Worm (Caenorhabditis elegans) whole organism, young adult: ENCODE results near the gene dmsr-4.

Experiments
- B0336.3 ChIP-seq: fragments of 200-800 bp; sonication (Bioruptor generic); IDR thresholded peaks from 2 replicates; pipeline ENCODE4 v1.3.6; 2022; ENCODE audit warnings: missing genetic modification characterization, missing compliant biosample characterization
- C06A6.2 ChIP-seq: fragments of 200-800 bp; sonication (Bioruptor generic); conservative IDR thresholded peaks from 2 replicates; pipeline ENCODE4 v1.3.6; 2022; ENCODE audit warnings: missing genetic modification characterization, missing compliant biosample characterization
- C17E4.6 ChIP-seq: fragments of 200-800 bp; sonication (Bioruptor generic); IDR thresholded peaks from 2 replicates; pipeline ENCODE4 v1.3.6; 2022; ENCODE audit warnings: missing genetic modification reagents, missing genetic modification characterization, missing compliant biosample characterization
- F33H1.4 ChIP-seq: fragments of 200-800 bp; sonication (Bioruptor generic); IDR thresholded peaks from 2 replicates; pipeline ENCODE4 v1.3.6; 2022; ENCODE audit warnings: missing genetic modification reagents, missing genetic modification characterization, missing compliant biosample characterization
- F37B4.10 ChIP-seq: fragments of 200-800 bp; sonication (Bioruptor generic); IDR thresholded peaks from 2 replicates; pipeline ENCODE4 v1.3.6; 2022; ENCODE audit warnings: missing genetic modification characterization, missing compliant biosample characterization
- F57C9.4 ChIP-seq: sonication (generic microtip); optimal IDR thresholded peaks from 2 replicates; lab custom pipeline; 2017; ENCODE audit warnings: mild to moderate bottlenecking, missing genetic modification characterization, missing compliant biosample characterization
- K12H6.12 ChIP-seq: fragments of 200-800 bp; sonication (Bioruptor generic); optimal IDR thresholded peaks from 2 replicates; lab custom pipeline; 2018; ENCODE audit warnings: mild to moderate bottlenecking, missing genetic modification characterization, missing compliant biosample characterization
- Y53G8AR.9 ChIP-seq: fragments of 200-800 bp; sonication (Bioruptor generic); conservative IDR thresholded peaks from 2 replicates; pipeline ENCODE4 v1.3.6; 2022; ENCODE audit warnings: missing genetic modification reagents, missing genetic modification characterization, missing compliant biosample characterization
- Y67H2A.10 ChIP-seq: fragments of 200-800 bp; sonication (Bioruptor generic); conservative IDR thresholded peaks from 2 replicates; pipeline ENCODE4 v1.3.6; 2022; ENCODE audit warnings: missing genetic modification reagents, missing genetic modification characterization, missing compliant biosample characterization
- Y95B8A.8 ChIP-seq: fragments of 200-800 bp; sonication (Bioruptor generic); IDR thresholded peaks from 2 replicates; pipeline ENCODE4 v1.3.6; 2022; ENCODE audit warnings: missing genetic modification reagents, missing genetic modification characterization, missing compliant biosample characterization
- ZK185.1 ChIP-seq: sonication (generic microtip); optimal IDR thresholded peaks from 2 replicates; lab custom pipeline; 2016; ENCODE audit warnings: mild to moderate bottlenecking, missing genetic modification characterization, missing compliant biosample characterization; ENCODE audit not compliant: poor library complexity, severe bottlenecking
- attf-3 ChIP-seq: fragments of 200-800 bp; sonication (Bioruptor generic); conservative IDR thresholded peaks from 2 replicates; pipeline ENCODE4 v1.3.6; 2022; ENCODE audit warnings: missing genetic modification reagents, missing genetic modification characterization, missing compliant biosample characterization
- attf-6 ChIP-seq: fragments of 200-800 bp; sonication (Bioruptor generic); IDR thresholded peaks from 2 replicates; pipeline ENCODE4 v1.3.6; 2022; ENCODE audit warnings: missing genetic modification reagents, missing genetic modification characterization, missing compliant biosample characterization
- bed-1 ChIP-seq: fragments of 200-800 bp; sonication (Bioruptor generic); IDR thresholded peaks from 2 replicates; pipeline ENCODE4 v1.3.6; 2022; ENCODE audit warnings: missing genetic modification reagents, missing genetic modification characterization, missing compliant biosample characterization
- cebp-2 ChIP-seq: fragments of 200-800 bp; sonication (Bioruptor generic); IDR thresholded peaks from 2 replicates; pipeline ENCODE4 v1.3.6; 2022; ENCODE audit warnings: missing genetic modification characterization, missing compliant biosample characterization
- ceh-27 ChIP-seq: fragments of 200-800 bp; sonication (Bioruptor generic); optimal IDR thresholded peaks from 2 replicates; lab custom pipeline; 2018; ENCODE audit warnings: mild to moderate bottlenecking, missing genetic modification characterization, moderate library complexity, missing compliant biosample characterization
- chd-7 ChIP-seq: sonication (generic microtip); optimal IDR thresholded peaks from 2 replicates; lab custom pipeline; 2016; ENCODE audit warnings: mild to moderate bottlenecking, missing genetic modification characterization, moderate library complexity, missing compliant biosample characterization
- die-1 ChIP-seq: sonication (generic microtip); optimal IDR thresholded peaks from 2 replicates; lab custom pipeline; 2016; ENCODE audit warnings: missing genotype, mild to moderate bottlenecking, missing genetic modification characterization, missing compliant biosample characterization
- efl-1 ChIP-seq: fragments of 150-350 bp; optimal IDR thresholded peaks from 2 replicates; lab custom pipeline; 2014; ENCODE audit warnings: missing biosample characterization, missing genetic modification reagents, missing genetic modification characterization
- egl-44 ChIP-seq: fragments of 200-800 bp; sonication (Bioruptor generic); IDR thresholded peaks from 2 replicates; pipeline ENCODE4 v1.3.6; 2022; ENCODE audit warnings: missing genetic modification reagents, missing genetic modification characterization, missing compliant biosample characterization
- ets-4 ChIP-seq: fragments of 200-800 bp; sonication (Bioruptor generic); optimal IDR thresholded peaks from 2 replicates; lab custom pipeline; 2018; ENCODE audit warnings: mild to moderate bottlenecking, missing genetic modification characterization, missing compliant biosample characterization
- gei-17 ChIP-seq: fragments of 200-800 bp; sonication (Bioruptor generic); optimal IDR thresholded peaks from 2 replicates; lab custom pipeline; 2018; ENCODE audit warnings: mild to moderate bottlenecking, missing genetic modification characterization, missing compliant biosample characterization
- him-1 ChIP-seq: sonication (generic microtip); optimal IDR thresholded peaks from 2 replicates; lab custom pipeline; 2016; ENCODE audit warnings: missing genotype, missing genetic modification reagents, missing genetic modification characterization, missing compliant biosample characterization
- hmg-20 ChIP-seq: fragments of 200-800 bp; sonication (Bioruptor generic); IDR thresholded peaks from 2 replicates; pipeline ENCODE4 v1.3.6; 2022; ENCODE audit warnings: missing genetic modification reagents, missing genetic modification characterization, missing compliant biosample characterization
- let-526 ChIP-seq: fragments of 200-800 bp; sonication (Bioruptor generic); IDR thresholded peaks from 2 replicates; pipeline ENCODE4 v1.3.6; 2022; ENCODE audit warnings: missing genetic modification reagents, missing genetic modification characterization, missing compliant biosample characterization
- let-607 ChIP-seq, 2 experiments: fragments of 200-800 bp in 1 of 2; sonication (Bioruptor generic) in 1 of 2; sonication (generic microtip) in 1 of 2; optimal IDR thresholded peaks; 2 replicates each; lab custom pipeline; 2016 to 2018; ENCODE audit warnings: mild to moderate bottlenecking in 2 of 2, missing compliant biosample characterization in 2 of 2, missing genetic modification characterization in 2 of 2, moderate library complexity in 2 of 2, missing genotype in 1 of 2
- lin-26 ChIP-seq: fragments of 200-800 bp; sonication (Bioruptor generic); IDR thresholded peaks from 2 replicates; pipeline ENCODE4 v1.3.6; 2022; ENCODE audit warnings: missing genetic modification reagents, missing genetic modification characterization, missing compliant biosample characterization
- lin-40 ChIP-seq: sonication (generic microtip); optimal IDR thresholded peaks from 2 replicates; lab custom pipeline; 2016; ENCODE audit warnings: missing genetic modification characterization, mild to moderate bottlenecking, missing compliant biosample characterization, missing genotype, missing genetic modification reagents
- lir-1 ChIP-seq: fragments of 200-800 bp; sonication (Bioruptor generic); conservative IDR thresholded peaks from 2 replicates; pipeline ENCODE4 v1.3.6; 2022; ENCODE audit warnings: missing genetic modification reagents, missing genetic modification characterization, missing compliant biosample characterization
- mes-4 ChIP-seq: sonication (generic microtip); optimal IDR thresholded peaks from 2 replicates; lab custom pipeline; 2016; ENCODE audit warnings: missing genotype, missing genetic modification characterization, missing compliant biosample characterization
- nfya-2 ChIP-seq: fragments of 200-800 bp; sonication (Bioruptor generic); IDR thresholded peaks from 2 replicates; pipeline ENCODE4 v1.3.6; 2022; ENCODE audit warnings: missing genetic modification reagents, missing genetic modification characterization, missing compliant biosample characterization
- nfyb-1 ChIP-seq: fragments of 200-800 bp; sonication (Bioruptor generic); IDR thresholded peaks from 2 replicates; pipeline ENCODE4 v1.3.6; 2022; ENCODE audit warnings: missing genetic modification reagents, missing genetic modification characterization, missing compliant biosample characterization
- nhr-120 ChIP-seq: fragments of 200-800 bp; sonication (Bioruptor generic); IDR thresholded peaks from 2 replicates; pipeline ENCODE4 v1.3.6; 2022; ENCODE audit warnings: missing genetic modification characterization, missing compliant biosample characterization
- nhr-90 ChIP-seq: sonication (generic microtip); optimal IDR thresholded peaks from 2 replicates; lab custom pipeline; 2016; ENCODE audit warnings: missing genotype, mild to moderate bottlenecking, missing genetic modification characterization, missing compliant biosample characterization
- rcor-1 ChIP-seq: fragments of 200-800 bp; sonication (Bioruptor generic); IDR thresholded peaks from 2 replicates; pipeline ENCODE4 v1.3.6; 2022; ENCODE audit warnings: missing genetic modification reagents, missing genetic modification characterization, missing compliant biosample characterization
- snpc-3.4 ChIP-seq: sonication (generic microtip); optimal IDR thresholded peaks from 2 replicates; lab custom pipeline; 2017; ENCODE audit warnings: missing genetic modification characterization, mild to moderate bottlenecking, missing compliant biosample characterization, antibody characterized with exemption, moderate library complexity, missing genotype, missing genetic modification reagents
- sptf-2 ChIP-seq: fragments of 200-800 bp; sonication (Bioruptor generic); optimal IDR thresholded peaks from 2 replicates; lab custom pipeline; 2018; ENCODE audit warnings: mild to moderate bottlenecking, missing genetic modification characterization, missing compliant biosample characterization
- unc-130 ChIP-seq: sonication (generic microtip); optimal IDR thresholded peaks from 2 replicates; lab custom pipeline; 2016; ENCODE audit warnings: missing genetic modification reagents, missing genetic modification characterization, missing compliant biosample characterization
- unc-62 ChIP-seq: fragments of 150-350 bp; optimal IDR thresholded peaks from 2 replicates; lab custom pipeline; 2014; ENCODE audit warnings: missing biosample characterization, missing genetic modification reagents, missing genetic modification characterization
- zim-3 ChIP-seq: sonication (generic microtip); optimal IDR thresholded peaks from 2 replicates; lab custom pipeline; 2017; ENCODE audit warnings: mild to moderate bottlenecking, missing genetic modification characterization, moderate library complexity, missing compliant biosample characterization
- ztf-18 ChIP-seq: sonication (generic microtip); optimal IDR thresholded peaks from 2 replicates; lab custom pipeline; 2016; ENCODE audit warnings: missing genotype, mild to moderate bottlenecking, missing genetic modification characterization, missing compliant biosample characterization
- ztf-22 ChIP-seq: fragments of 200-800 bp; sonication (Bioruptor generic); optimal IDR thresholded peaks from 2 replicates; lab custom pipeline; 2018; ENCODE audit warnings: mild to moderate bottlenecking, missing genetic modification characterization, moderate library complexity, missing compliant biosample characterization

The dmsr-4 gene

ce11 chrII:372235-372634, 15.4 kb upstream of the dmsr-4 start:
- TF ChIP-seq B0336.3 (GFP tag; lab: Robert Waterston, UW): no peak
- TF ChIP-seq ceh-27 (GFP tag; lab: Kevin White, UChicago): no peak
- no peak for TF ChIP-seq lin-40 (tag; lab: Kevin White, UChicago)
- TF ChIP-seq zim-3 (tag; lab: Kevin White, UChicago): no peak
- TF ChIP-seq Y67H2A.10 (GFP tag; lab: Robert Waterston, UW): no peak
- no peak for TF ChIP-seq nfyb-1 (GFP tag; lab: Robert Waterston, UW)
- no peak for TF ChIP-seq let-526
- TF ChIP-seq hmg-20 (GFP tag; lab: Robert Waterston, UW): no peak
- no peak for TF ChIP-seq F57C9.4 (tag; lab: Kevin White, UChicago)
- TF ChIP-seq, all 124 proteins: peak for 0

- TF ChIP-seq Y53G8AR.9 (GFP tag; lab: Robert Waterston, UW) (no peak), F33H1.4 (GFP tag; lab: Robert Waterston, UW) (no peak), C17E4.6 (no peak), lin-26 (GFP tag; lab: Robert Waterston, UW) (no peak), C06A6.2 (GFP tag; lab: Robert Waterston, UW) (no peak), snpc-3.4 (no peak), him-1 (tag; lab: Kevin White, UChicago) (no peak), mes-4 (tag; lab: Kevin White, UChicago) (no peak), nhr-90 (tag; lab: Kevin White, UChicago) (no peak), lir-1 (GFP tag; lab: Robert Waterston, UW) (no peak), ZK185.1 (tag; lab: Kevin White, UChicago) (no peak), hmg-20 (GFP tag; lab: Robert Waterston, UW) (no peak), egl-44 (GFP tag; lab: Robert Waterston, UW) (no peak), let-607 (tag; optimal IDR thresholded peaks at IDR 0.05; lab: Kevin White, UChicago) (no peak), F37B4.10 (GFP tag; lab: Robert Waterston, UW) (no peak), unc-62 (GFP tag; lab: Kevin White, UChicago) (no peak), K12H6.12 (tag; lab: Kevin White, UChicago) (no peak), nhr-120 (GFP tag; lab: Robert Waterston, UW) (no peak)
Measured at ce11 chrII:371549-371948, 14.7 kb upstream of the dmsr-4 start.

ce11 chrII:370394-370793, 13.5 kb upstream of the dmsr-4 start:
- TF ChIP-seq Y95B8A.8 (GFP tag; lab: Robert Waterston, UW) (no peak), F57C9.4 (tag; lab: Kevin White, UChicago) (no peak), ets-4 (GFP tag; lab: Kevin White, UChicago) (no peak), ztf-22 (GFP tag; lab: Kevin White, UChicago) (no peak), nfya-2 (GFP tag; lab: Robert Waterston, UW) (no peak), attf-3 (GFP tag; lab: Robert Waterston, UW) (no peak), attf-6 (no peak), cebp-2 (GFP tag; lab: Robert Waterston, UW) (no peak), bed-1 (GFP tag; lab: Robert Waterston, UW) (no peak), chd-7 (tag; lab: Kevin White, UChicago) (no peak), sptf-2 (no peak), gei-17 (GFP tag; lab: Kevin White, UChicago) (no peak), efl-1 (GFP tag; lab: Kevin White, UChicago) (no peak), die-1 (tag; lab: Kevin White, UChicago) (no peak), rcor-1 (GFP tag; lab: Robert Waterston, UW) (no peak), Y53G8AR.9 (GFP tag; lab: Robert Waterston, UW) (no peak), unc-62 (GFP tag; lab: Kevin White, UChicago) (no peak), B0336.3 (GFP tag; lab: Robert Waterston, UW) (no peak), ztf-18 (tag; lab: Kevin White, UChicago) (no peak), unc-130 (GFP tag; lab: Kevin White, UChicago) (no peak)
- TF ChIP-seq, all 124 proteins: peak for 0
